Fruit fly (Drosophila melanogaster) whole organism, wandering third instar larva: ENCODE data around the gene wake.

ENCODE experiments used
- Abd-B ChIP-seq: fragments of >200 bp; optimal IDR thresholded peaks from 2 replicates; lab custom pipeline; 2017; ENCODE audit warnings: missing biosample characterization, missing genetic modification characterization
- CG32264 ChIP-seq: fragments of 200-800 bp; sonication (Bioruptor generic); optimal IDR thresholded peaks from 2 replicates; lab custom pipeline; 2016; ENCODE audit warnings: missing biosample characterization, missing genetic modification characterization
- CG9705 ChIP-seq: fragments of 200-800 bp; sonication (Bioruptor generic); optimal IDR thresholded peaks from 2 replicates; lab custom pipeline; 2018; ENCODE audit warnings: missing biosample characterization, mild to moderate bottlenecking, missing genetic modification characterization
- CrebA ChIP-seq: fragments of 200-800 bp; sonication (Bioruptor generic); optimal IDR thresholded peaks from 2 replicates; lab custom pipeline; 2016; ENCODE audit warnings: missing biosample characterization, mild to moderate bottlenecking, missing genetic modification characterization, borderline replicate concordance
- Dfd ChIP-seq: fragments of >200 bp; optimal IDR thresholded peaks from 2 replicates; lab custom pipeline; 2017; ENCODE audit warnings: missing biosample characterization, missing genetic modification characterization
- Dif ChIP-seq: fragments of 200-275, 200-300 bp; sonication (Bioruptor generic); optimal IDR thresholded peaks from 2 replicates; lab custom pipeline; 2018; ENCODE audit warnings: missing biosample characterization, missing genetic modification characterization; ENCODE audit not compliant: partially characterized antibody
- GATAd ChIP-seq: sonication (Bioruptor generic); optimal IDR thresholded peaks from 2 replicates; lab custom pipeline; 2016; ENCODE audit warnings: missing biosample characterization, missing genetic modification characterization
- HLH106 ChIP-seq: fragments of 200-800 bp; optimal IDR thresholded peaks from 3 replicates; lab custom pipeline; 2019; ENCODE audit warnings: missing biosample characterization, mild to moderate bottlenecking, missing genetic modification characterization, moderate library complexity
- Hnf4 ChIP-seq: fragments of 200-800 bp; sonication (Bioruptor generic); optimal IDR thresholded peaks from 2 replicates; lab custom pipeline; 2016; ENCODE audit warnings: missing biosample characterization, mild to moderate bottlenecking, missing genetic modification characterization
- Hr78 ChIP-seq: fragments of >200 bp; optimal IDR thresholded peaks from 2 replicates; lab custom pipeline; 2017; ENCODE audit warnings: missing biosample characterization, missing genetic modification characterization
- Hr83 ChIP-seq: fragments of 200-300 bp; sonication (Bioruptor generic); optimal IDR thresholded peaks from 2 replicates; lab custom pipeline; 2016; ENCODE audit warnings: missing biosample characterization, mild to moderate bottlenecking, missing genetic modification characterization, moderate library complexity; ENCODE audit not compliant: poor library complexity, severe bottlenecking
- Jra ChIP-seq: sonication (Bioruptor generic); optimal IDR thresholded peaks from 2 replicates; lab custom pipeline; 2016; ENCODE audit warnings: missing biosample characterization, missing genetic modification characterization
- Mio ChIP-seq: sonication (Bioruptor generic); optimal IDR thresholded peaks from 2 replicates; lab custom pipeline; 2016; ENCODE audit warnings: missing biosample characterization, missing genetic modification characterization
- Myc ChIP-seq: fragments of >200 bp; optimal IDR thresholded peaks from 2 replicates; lab custom pipeline; 2017
- N ChIP-seq: fragments of >200 bp; optimal IDR thresholded peaks from 2 replicates; lab custom pipeline; 2018; ENCODE audit warnings: missing biosample characterization, missing external identifiers, missing genetic modification characterization
- OdsH ChIP-seq: fragments of 200-800 bp; sonication (Bioruptor generic); optimal IDR thresholded peaks from 2 replicates; lab custom pipeline; 2016; ENCODE audit warnings: missing biosample characterization, mild to moderate bottlenecking, missing genetic modification characterization
- Rel ChIP-seq, 2 experiments: fragments of 200-800 bp; sonication (Bioruptor generic) in 1 of 2; optimal IDR thresholded peaks; 2 replicates in 1 of 2; 3 replicates in 1 of 2; lab custom pipeline; 2016 to 2019; ENCODE audit warnings: mild to moderate bottlenecking in 2 of 2, missing biosample characterization in 2 of 2, missing genetic modification characterization in 2 of 2, moderate library complexity in 1 of 2
- Sp1 ChIP-seq: fragments of 200-800 bp; sonication (Bioruptor generic); optimal IDR thresholded peaks from 3 replicates; lab custom pipeline; 2019; ENCODE audit warnings: missing biosample characterization, mild to moderate bottlenecking, missing genetic modification characterization, moderate library complexity
- Vsx2 ChIP-seq: fragments of 200-300, 225-300 bp; sonication (Bioruptor generic); optimal IDR thresholded peaks from 2 replicates; lab custom pipeline; 2018; ENCODE audit warnings: missing biosample characterization, missing genetic modification characterization; ENCODE audit not compliant: partially characterized antibody
- br ChIP-seq: fragments of 200-800 bp; sonication (Bioruptor generic); optimal IDR thresholded peaks from 2 replicates; lab custom pipeline; 2016; ENCODE audit warnings: missing biosample characterization, missing genetic modification characterization
- brk ChIP-seq: fragments of 200-800 bp; sonication (Bioruptor generic); optimal IDR thresholded peaks from 2 replicates; lab custom pipeline; 2016; ENCODE audit warnings: missing biosample characterization, mild to moderate bottlenecking, missing genetic modification characterization
- dl ChIP-seq, 2 experiments: fragments of 175-275, 200-275 bp in 1 of 2; fragments of 200-275 bp in 1 of 2; sonication (Bioruptor generic); optimal IDR thresholded peaks; lab custom pipeline; 2018; ENCODE audit warnings: mild to moderate bottlenecking in 2 of 2, missing biosample characterization in 2 of 2, missing genetic modification characterization in 2 of 2, moderate library complexity in 2 of 2; ENCODE audit not compliant: partially characterized antibody in 2 of 2, insufficient read depth in 1 of 2
- dmrt93B ChIP-seq: fragments of 200-800 bp; sonication (Bioruptor generic); optimal IDR thresholded peaks from 2 replicates; lab custom pipeline; 2018; ENCODE audit warnings: missing biosample characterization, mild to moderate bottlenecking, missing genetic modification characterization
- dsf ChIP-seq: sonication (Bioruptor generic); optimal IDR thresholded peaks from 2 replicates; lab custom pipeline; 2016; ENCODE audit warnings: missing biosample characterization, missing genetic modification characterization, borderline replicate concordance
- ey ChIP-seq: fragments of 200-800 bp; sonication (Bioruptor generic); optimal IDR thresholded peaks from 2 replicates; lab custom pipeline; 2016; ENCODE audit warnings: missing biosample characterization, missing genetic modification characterization
- foxo ChIP-seq, 2 experiments: fragments of 200-800 bp; sonication (Bioruptor generic); optimal IDR thresholded peaks; 2 replicates in 1 of 2; 3 replicates in 1 of 2; lab custom pipeline; 2016 to 2017; ENCODE audit warnings: missing biosample characterization in 2 of 2, missing genetic modification characterization in 2 of 2
- fru ChIP-seq: fragments of 200-800 bp; sonication (Bioruptor generic); optimal IDR thresholded peaks from 3 replicates; lab custom pipeline; 2016; ENCODE audit warnings: missing biosample characterization, mild to moderate bottlenecking, missing genetic modification characterization
- h ChIP-seq: fragments of 200-800 bp; sonication (Bioruptor generic); optimal IDR thresholded peaks from 3 replicates; lab custom pipeline; 2016; ENCODE audit warnings: missing biosample characterization, mild to moderate bottlenecking, missing genetic modification characterization
- jim ChIP-seq: fragments of 175-275, 200-325 bp; sonication (Bioruptor generic); optimal IDR thresholded peaks from 2 replicates; lab custom pipeline; 2016; ENCODE audit warnings: missing biosample characterization, mild to moderate bottlenecking, missing genetic modification characterization
- lola ChIP-seq: fragments of >200 bp; optimal IDR thresholded peaks from 2 replicates; lab custom pipeline; 2017; ENCODE audit warnings: missing biosample characterization, missing genetic modification characterization
- pan ChIP-seq: fragments of >200 bp; optimal IDR thresholded peaks from 2 replicates; lab custom pipeline; 2017
- psq ChIP-seq: fragments of 200-800 bp; sonication (Bioruptor generic); optimal IDR thresholded peaks from 3 replicates; lab custom pipeline; 2017; ENCODE audit warnings: missing biosample characterization, mild to moderate bottlenecking, missing genetic modification characterization, moderate library complexity
- rgr ChIP-seq: fragments of 200-800 bp; sonication (Bioruptor generic); optimal IDR thresholded peaks from 3 replicates; lab custom pipeline; 2016; ENCODE audit warnings: missing biosample characterization, mild to moderate bottlenecking, missing genetic modification characterization
- sage ChIP-seq: fragments of 200-800 bp; sonication (Bioruptor generic); optimal IDR thresholded peaks from 2 replicates; lab custom pipeline; 2016; ENCODE audit warnings: missing biosample characterization, mild to moderate bottlenecking, missing genetic modification characterization
- sv ChIP-seq: fragments of 200-800 bp; sonication (Bioruptor generic); optimal IDR thresholded peaks from 3 replicates; lab custom pipeline; 2016; ENCODE audit warnings: missing biosample characterization, missing genetic modification characterization
- tai ChIP-seq: sonication (Bioruptor generic); optimal IDR thresholded peaks from 2 replicates; lab custom pipeline; 2016; ENCODE audit warnings: missing biosample characterization, missing genetic modification characterization
- usp ChIP-seq: fragments of >200 bp; optimal IDR thresholded peaks from 2 replicates; lab custom pipeline; 2017; ENCODE audit warnings: missing biosample characterization, missing genetic modification characterization
- woc ChIP-seq: sonication (Bioruptor generic); optimal IDR thresholded peaks from 2 replicates; lab custom pipeline; 2016; ENCODE audit warnings: missing biosample characterization, mild to moderate bottlenecking, missing genetic modification characterization

Gene wake

DNA sequence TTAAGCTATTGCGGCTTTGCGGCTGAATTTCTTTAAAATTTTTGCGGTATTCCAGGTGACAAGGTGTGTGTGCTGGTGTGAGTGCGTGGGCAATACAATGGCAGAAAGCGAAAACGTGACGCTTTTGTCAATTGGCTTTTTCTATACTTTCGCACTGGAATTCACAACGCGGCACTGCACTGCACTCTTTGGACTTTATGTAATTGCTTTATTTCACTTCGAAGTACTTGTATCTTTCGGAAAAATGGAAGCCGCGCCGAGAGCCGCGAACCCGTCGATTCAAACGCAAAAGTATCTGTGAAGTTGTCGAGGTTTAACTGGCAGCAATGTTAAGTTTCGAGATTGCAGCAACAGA is 13.3 kb upstream of the wake start:
- TF ChIP-seq Vsx2 (GFP tag; lab: Kevin White, UChicago) (no peak), dmrt93B (GFP tag; lab: Kevin White, UChicago) (no peak), foxo (GFP tag; optimal IDR thresholded peaks at IDR 0.05; lab: Kevin White, UChicago) (no peak), OdsH (no peak), CG9705 (GFP tag; lab: Kevin White, UChicago) (no peak), Rel (GFP tag; optimal IDR thresholded peaks at IDR 0.05; lab: Kevin White, UChicago) (no peak), Rel (tag; optimal IDR thresholded peaks at IDR 0.05; lab: Kevin White, UChicago) (no peak), sage (GFP tag; lab: Kevin White, UChicago) (no peak), GATAd (GFP tag; lab: Kevin White, UChicago) (no peak), Mio (GFP tag; lab: Kevin White, UChicago) (no peak), Jra (no peak), CG32264 (GFP tag; lab: Kevin White, UChicago) (no peak), HLH106 (tag; lab: Kevin White, UChicago) (no peak), CrebA (GFP tag; lab: Kevin White, UChicago) (no peak), tai (GFP tag; lab: Kevin White, UChicago) (no peak), dl (GFP tag; optimal IDR thresholded peaks at IDR 0.05; lab: Kevin White, UChicago; ENCODE audit: insufficient read depth in 1 of 2, partially characterized antibody in 2 of 2) (no peak), sv (GFP tag; lab: Kevin White, UChicago) (no peak), Abd-B (GFP tag; lab: Kevin White, UChicago) (no peak), rgr (GFP tag; lab: Kevin White, UChicago) (no peak), Hr83 (GFP tag; lab: Kevin White, UChicago) (no peak)

DNA sequence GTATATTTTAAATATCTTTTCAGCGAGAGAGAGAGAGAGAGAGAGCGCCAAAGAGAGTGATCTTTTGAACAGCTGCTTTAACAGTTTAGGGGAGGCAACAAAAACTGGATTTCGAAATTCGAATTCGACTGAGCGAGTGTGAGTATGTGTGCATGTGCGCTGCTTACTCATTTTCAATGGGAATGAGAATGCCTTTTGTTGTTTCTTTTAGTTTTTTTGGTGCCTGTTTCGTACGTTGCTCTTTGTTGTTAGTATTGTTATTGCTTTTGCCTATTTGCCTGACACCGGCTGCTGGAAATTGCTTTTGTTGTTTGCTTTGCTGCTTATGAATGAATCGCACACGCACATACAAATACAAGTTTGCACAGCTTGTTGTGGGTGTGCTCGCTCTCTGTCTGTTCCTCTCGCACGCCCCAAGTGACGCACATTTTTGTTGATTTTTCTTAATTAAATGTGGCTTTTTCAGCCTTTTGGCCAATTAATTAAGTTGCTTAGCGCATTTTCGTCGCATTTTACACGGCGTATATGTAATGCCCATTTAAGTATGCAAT is 12.7 kb upstream of the wake start:
- TF ChIP-seq HLH106 (tag; lab: Kevin White, UChicago) (peak; percentile 11), tai (GFP tag; lab: Kevin White, UChicago) (peak; percentile 90), Rel (GFP tag; optimal IDR thresholded peaks at IDR 0.05; lab: Kevin White, UChicago) (peak; percentile 26), Rel (tag; optimal IDR thresholded peaks at IDR 0.05; lab: Kevin White, UChicago) (peak; percentile 58), Mio (GFP tag; lab: Kevin White, UChicago) (no peak), CG9705 (GFP tag; lab: Kevin White, UChicago) (peak; percentile 27), Sp1 (peak; percentile 77), brk (GFP tag; lab: Kevin White, UChicago) (peak; percentile 71), br (GFP tag; lab: Kevin White, UChicago) (peak; percentile 80), sage (GFP tag; lab: Kevin White, UChicago) (no peak), OdsH (peak; percentile 87), N (no peak), ey (GFP tag; lab: Kevin White, UChicago) (peak; percentile 42), jim (GFP tag; lab: Kevin White, UChicago) (peak; percentile 86), Dif (GFP tag; lab: Kevin White, UChicago) (no peak), Hnf4 (peak; percentile 78), fru (GFP tag; lab: Kevin White, UChicago) (peak; percentile 53), usp (no peak), GATAd (GFP tag; lab: Kevin White, UChicago) (peak; percentile 48), Hr78 (GFP tag; lab: Kevin White, UChicago) (no peak), dmrt93B (GFP tag; lab: Kevin White, UChicago) (no peak), Jra (peak; percentile 94), rgr (GFP tag; lab: Kevin White, UChicago) (peak; percentile 88), Myc (lab: Kevin White, UChicago) (no peak), sv (GFP tag; lab: Kevin White, UChicago) (no peak), dl (GFP tag; optimal IDR thresholded peaks at IDR 0.05; lab: Kevin White, UChicago; ENCODE audit: insufficient read depth in 1 of 2, partially characterized antibody in 2 of 2) (peak in 1 of 2 experiments; percentile 36), CG32264 (GFP tag; lab: Kevin White, UChicago) (no peak), foxo (GFP tag; optimal IDR thresholded peaks at IDR 0.05; lab: Kevin White, UChicago) (peak in 1 of 2 experiments; percentile 54), h (GFP tag; lab: Kevin White, UChicago) (peak; percentile 81), lola (GFP tag; lab: Kevin White, UChicago) (no peak), dsf (GFP tag; lab: Kevin White, UChicago) (peak; percentile 7), CrebA (GFP tag; lab: Kevin White, UChicago) (peak; percentile 83), Vsx2 (GFP tag; lab: Kevin White, UChicago) (no peak), Abd-B (GFP tag; lab: Kevin White, UChicago) (no peak), woc (GFP tag; lab: Kevin White, UChicago) (peak; percentile 24), Hr83 (GFP tag; lab: Kevin White, UChicago) (peak; percentile 98), Dfd (GFP tag; lab: Kevin White, UChicago) (no peak), pan (lab: Kevin White, UChicago) (no peak), psq (GFP tag; lab: Kevin White, UChicago) (peak; percentile 71)
- TF ChIP-seq, all 38 proteins: peak for 23
